Fruit fly (Drosophila melanogaster): ENCODE measurements around the gene Naglu.

Naglu gene

dm6 chr2L:8370364-8371326 lies 41.0 kb downstream of the Naglu start, which contains the start of gene CG17292 (continued):
- TF ChIP-seq CG9437 (GFP tag; optimal IDR thresholded peaks at IDR 0.05) (no peak), sisA (GFP tag; IDR thresholded peaks at IDR 0.05) (peak; percentile 37), CG34224 (GFP tag; IDR thresholded peaks at IDR 0.05; ENCODE audit: partially characterized antibody) (peak; percentile 88), NK7.1 (GFP tag; optimal IDR thresholded peaks at IDR 0.05) (peak; percentile 21), grn (GFP tag; optimal IDR thresholded peaks at IDR 0.05) (peak; percentile 17), nau (GFP tag; optimal IDR thresholded peaks at IDR 0.05) (peak; percentile 76), HmgD (GFP tag; optimal IDR thresholded peaks at IDR 0.05) (peak; percentile 16), toy (GFP tag; IDR thresholded peaks at IDR 0.05) (no peak), odd (GFP tag; optimal IDR thresholded peaks at IDR 0.05) (peak; percentile 22), Ets97D (GFP tag; optimal IDR thresholded peaks at IDR 0.05) (peak; percentile 36), Dbx (GFP tag; IDR thresholded peaks at IDR 0.05) (peak; percentile 82; the same call in 2 of the 3 replicates), Camta (GFP tag; optimal IDR thresholded peaks at IDR 0.05) (no peak), tup (GFP tag; optimal IDR thresholded peaks at IDR 0.05) (no peak), crp (GFP tag; optimal IDR thresholded peaks at IDR 0.05) (peak in 1 of 2 experiments; percentile 32), cad (GFP tag; optimal IDR thresholded peaks at IDR 0.05) (no peak), CG6689 (GFP tag; IDR thresholded peaks at IDR 0.05) (peak; percentile 27; the same call in 1 of the 2 replicates), C15 (GFP tag; IDR thresholded peaks at IDR 0.05) (no peak), CG2875 (GFP tag; optimal IDR thresholded peaks at IDR 0.05) (peak; percentile 43), Hr78 (GFP tag; optimal IDR thresholded peaks at IDR 0.05) (peak in 1 of 2 experiments; percentile 73), CG31224 (GFP tag; IDR thresholded peaks at IDR 0.05) (0 out of 2 replicates have a peak, but pooled peaks have one; percentile 13), CG10147 (GFP tag; optimal IDR thresholded peaks at IDR 0.05) (peak; percentile 36), chinmo (GFP tag; IDR thresholded peaks at IDR 0.05; ENCODE audit: partially characterized antibody) (peak; percentile 93), btn (GFP tag; optimal IDR thresholded peaks at IDR 0.05) (no peak), BEAF-32 (GFP tag; optimal IDR thresholded peaks at IDR 0.05) (peak; percentile 82), hbn (GFP tag; IDR thresholded peaks at IDR 0.05; ENCODE audit: partially characterized antibody) (peak; percentile 76), CG15479 (GFP tag; optimal IDR thresholded peaks at IDR 0.05) (no peak), CG12769 (tag; optimal IDR thresholded peaks at IDR 0.05) (peak; percentile 75), al (GFP tag; IDR thresholded peaks at IDR 0.05) (no peak), CG6791 (GFP tag; IDR thresholded peaks at IDR 0.05; ENCODE audit: partially characterized antibody) (peak; percentile 90), sc (optimal IDR thresholded peaks at IDR 0.05) (no peak), sc (GFP tag; optimal IDR thresholded peaks at IDR 0.05) (no peak), CG30020 (tag; optimal IDR thresholded peaks at IDR 0.05) (no peak), insv (GFP tag; optimal IDR thresholded peaks at IDR 0.05) (no peak), fd96Cb (tag; optimal IDR thresholded peaks at IDR 0.05) (no peak), esg (GFP tag; conservative IDR thresholded peaks at IDR 0.05) (no peak), pho (GFP tag; optimal IDR thresholded peaks at IDR 0.05) (peak; percentile 37), CG17328 (GFP tag; IDR thresholded peaks at IDR 0.05) (peak; percentile 50), Chrac-16 (GFP tag; optimal IDR thresholded peaks at IDR 0.05) (no peak), Atf6 (GFP tag; IDR thresholded peaks at IDR 0.05) (peak; percentile 86), Med (GFP tag) (peak; percentile 95), Dad (GFP tag; optimal IDR thresholded peaks at IDR 0.05) (peak; percentile 65), CG16815 (GFP tag; optimal IDR thresholded peaks at IDR 0.05) (no peak), CG6175 (GFP tag; IDR thresholded peaks at IDR 0.05) (peak; percentile 58; the same call in 2 of the 3 replicates), CG9727 (GFP tag; optimal IDR thresholded peaks at IDR 0.05) (peak; percentile 45), HLH3B (GFP tag; IDR thresholded peaks at IDR 0.05) (peak; percentile 60), ttk (GFP tag; IDR thresholded peaks at IDR 0.05) (no peak; the same call in 1 of the 2 replicates), fru (optimal IDR thresholded peaks at IDR 0.05) (no peak), lbe (GFP tag; optimal IDR thresholded peaks at IDR 0.05) (no peak)

Measured in whole organism, embryonic.